Fruit fly (Drosophila melanogaster): ENCODE measurements around the gene CG46412.

DNA sequence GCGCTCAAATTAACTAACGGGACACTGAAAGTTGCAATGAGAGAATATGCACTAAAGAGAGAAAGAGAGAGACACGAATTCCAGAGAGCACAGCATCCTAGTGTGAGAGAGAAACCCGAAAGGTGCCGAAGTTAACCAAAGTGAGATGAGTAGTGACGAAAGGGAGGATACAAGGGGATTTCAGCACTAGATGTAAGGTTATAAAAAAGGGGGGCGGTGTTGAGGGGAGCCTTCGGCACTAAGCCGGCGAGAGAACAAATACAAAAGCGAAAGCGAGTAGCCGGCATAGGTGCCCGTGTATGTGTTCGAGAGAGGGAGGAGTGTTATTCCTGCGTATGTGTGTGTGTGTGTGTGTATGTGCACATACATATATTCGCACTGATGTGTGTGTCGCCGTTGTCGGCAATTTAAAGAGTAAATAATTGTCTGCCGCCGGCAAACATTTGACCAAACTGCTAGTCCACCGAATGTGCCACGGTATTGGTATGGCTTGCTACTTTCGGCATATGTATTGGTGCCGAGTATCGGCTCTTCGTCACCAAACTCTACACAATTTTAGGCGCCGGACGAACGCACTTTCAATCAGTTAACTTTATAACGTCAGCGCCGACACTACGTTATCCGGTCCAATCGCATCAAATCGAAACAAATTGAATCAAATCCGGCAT, 32.8 kb upstream of the CG46412 start, which contains the start of gene CG7368:
- no peak for TF ChIP-seq insv (optimal IDR thresholded peaks at IDR 0.05)
- TF ChIP-seq Sin3A (optimal IDR thresholded peaks at IDR 0.05) = no peak
- no peak for TF ChIP-seq h (optimal IDR thresholded peaks at IDR 0.05)
- TF ChIP-seq psq (optimal IDR thresholded peaks at IDR 0.05) = no peak

Data from Kc167 (cell line).